Fruit fly (Drosophila melanogaster): Measurements from ENCODE around the gene Ktl.

The Ktl gene

DNA sequence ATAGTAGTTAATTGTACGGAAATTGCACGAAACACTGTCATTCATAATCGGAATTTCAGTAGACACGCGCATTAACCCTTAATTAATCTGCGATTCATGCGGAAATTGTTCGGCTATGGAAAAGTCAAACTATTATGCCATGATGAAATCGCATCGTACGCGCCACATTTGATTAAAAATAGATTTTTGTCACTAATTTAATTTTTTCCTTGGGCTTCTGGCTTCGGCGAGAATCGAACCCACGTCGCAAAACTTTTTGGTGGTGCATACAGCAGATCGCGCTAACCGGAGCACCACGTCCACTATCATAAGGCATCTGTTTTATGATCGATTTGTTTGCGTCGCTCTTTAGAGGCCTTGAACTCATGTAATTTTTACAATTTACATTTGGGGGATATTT, 15.6 kb upstream of the Ktl start (continued):
- TF ChIP-seq kah (GFP tag; optimal IDR thresholded peaks at IDR 0.05) (no peak), Med (GFP tag) (peak; percentile 57), Opbp (GFP tag; IDR thresholded peaks at IDR 0.05; ENCODE audit: partially characterized antibody) (peak; percentile 87), dmrt11E (tag; optimal IDR thresholded peaks at IDR 0.05) (no peak), grn (GFP tag; optimal IDR thresholded peaks at IDR 0.05) (no peak), CG14860 (GFP tag; IDR thresholded peaks at IDR 0.05; ENCODE audit: partially characterized antibody) (peak; percentile 76), MESR4 (GFP tag; optimal IDR thresholded peaks at IDR 0.05) (no peak), CG7745 (tag; optimal IDR thresholded peaks at IDR 0.05) (peak; percentile 81), en (GFP tag; optimal IDR thresholded peaks at IDR 0.05) (no peak), CkIIα-i1 (GFP tag; IDR thresholded peaks at IDR 0.05) (no peak), lilli (GFP tag; optimal IDR thresholded peaks at IDR 0.05) (no peak), mirr (GFP tag; optimal IDR thresholded peaks at IDR 0.05) (peak; percentile 36), CG4360 (GFP tag; IDR thresholded peaks at IDR 0.05) (0 out of 2 replicates have a peak, but pooled peaks have one; percentile 29), luna (GFP tag; optimal IDR thresholded peaks at IDR 0.05) (no peak), CG15011 (GFP tag; optimal IDR thresholded peaks at IDR 0.05) (no peak), Fer3 (tag; optimal IDR thresholded peaks at IDR 0.05) (no peak), CG2889 (GFP tag; IDR thresholded peaks at IDR 0.05) (no peak), CG7357 (GFP tag; IDR thresholded peaks at IDR 0.05) (no peak), H2.0 (GFP tag; IDR thresholded peaks at IDR 0.05) (no peak), bbx (GFP tag; IDR thresholded peaks at IDR 0.05; ENCODE audit: partially characterized antibody) (peak; percentile 75), fd96Cb (tag; optimal IDR thresholded peaks at IDR 0.05) (no peak), CG18599 (GFP tag; optimal IDR thresholded peaks at IDR 0.05) (no peak), CG31388 (GFP tag; optimal IDR thresholded peaks at IDR 0.05) (no peak), dimm (GFP tag; IDR thresholded peaks at IDR 0.05) (no peak), Lpt (GFP tag; optimal IDR thresholded peaks at IDR 0.05) (no peak), stwl (tag; optimal IDR thresholded peaks at IDR 0.05) (no peak), hbn (GFP tag; IDR thresholded peaks at IDR 0.05; ENCODE audit: partially characterized antibody) (0 out of 2 replicates have a peak, but pooled peaks have one; percentile 13), CG11560 (tag; IDR thresholded peaks at IDR 0.05) (no peak), HLHmδ (GFP tag; optimal IDR thresholded peaks at IDR 0.05) (no peak), CG10565 (GFP tag; optimal IDR thresholded peaks at IDR 0.05) (no peak), CG6683 (GFP tag; optimal IDR thresholded peaks at IDR 0.05) (no peak), CG15479 (GFP tag; optimal IDR thresholded peaks at IDR 0.05) (peak; percentile 20), CG8478 (optimal IDR thresholded peaks at IDR 0.05) (no peak), odd (GFP tag; optimal IDR thresholded peaks at IDR 0.05) (no peak), zen2 (GFP tag; IDR thresholded peaks at IDR 0.05; ENCODE audit: partially characterized antibody) (peak; percentile 27; the same call in 1 of the 3 replicates), CG7786 (GFP tag; optimal IDR thresholded peaks at IDR 0.05) (no peak), Nf-YB (GFP tag; optimal IDR thresholded peaks at IDR 0.05) (no peak), Taf1 (GFP tag; IDR thresholded peaks at IDR 0.05) (no peak), ham (GFP tag; IDR thresholded peaks at IDR 0.05) (no peak), CG5953 (GFP tag; IDR thresholded peaks at IDR 0.05) (no peak), chm (GFP tag; IDR thresholded peaks at IDR 0.05) (no peak), gro (GFP tag; optimal IDR thresholded peaks at IDR 0.05) (no peak), CG1603 (tag; optimal IDR thresholded peaks at IDR 0.05) (no peak), CG17361 (GFP tag; IDR thresholded peaks at IDR 0.05) (no peak), CG18011 (GFP tag; optimal IDR thresholded peaks at IDR 0.05) (no peak), sna (GFP tag; IDR thresholded peaks at IDR 0.05; ENCODE audit: partially characterized antibody) (0 out of 2 replicates have a peak, but pooled peaks have one; percentile 39), CG30403 (GFP tag; optimal IDR thresholded peaks at IDR 0.05) (no peak), CG7372 (GFP tag; IDR thresholded peaks at IDR 0.05) (no peak), Nf-YC (tag; optimal IDR thresholded peaks at IDR 0.05) (no peak), Spps (tag; optimal IDR thresholded peaks at IDR 0.05) (no peak), CG10462 (GFP tag; optimal IDR thresholded peaks at IDR 0.05) (no peak)
